Worm (Caenorhabditis elegans): ENCODE measurements around the gene F14D7.6.

The F14D7.6 gene

ce11 chrV:14352032-14352431, 50.8 kb downstream of the F14D7.6 start:
- TF ChIP-seq drap-1 (GFP tag; optimal IDR thresholded peaks at IDR 0.05) (peak; percentile 26), mls-2 (tag; optimal IDR thresholded peaks at IDR 0.05) (no peak)

DNA sequence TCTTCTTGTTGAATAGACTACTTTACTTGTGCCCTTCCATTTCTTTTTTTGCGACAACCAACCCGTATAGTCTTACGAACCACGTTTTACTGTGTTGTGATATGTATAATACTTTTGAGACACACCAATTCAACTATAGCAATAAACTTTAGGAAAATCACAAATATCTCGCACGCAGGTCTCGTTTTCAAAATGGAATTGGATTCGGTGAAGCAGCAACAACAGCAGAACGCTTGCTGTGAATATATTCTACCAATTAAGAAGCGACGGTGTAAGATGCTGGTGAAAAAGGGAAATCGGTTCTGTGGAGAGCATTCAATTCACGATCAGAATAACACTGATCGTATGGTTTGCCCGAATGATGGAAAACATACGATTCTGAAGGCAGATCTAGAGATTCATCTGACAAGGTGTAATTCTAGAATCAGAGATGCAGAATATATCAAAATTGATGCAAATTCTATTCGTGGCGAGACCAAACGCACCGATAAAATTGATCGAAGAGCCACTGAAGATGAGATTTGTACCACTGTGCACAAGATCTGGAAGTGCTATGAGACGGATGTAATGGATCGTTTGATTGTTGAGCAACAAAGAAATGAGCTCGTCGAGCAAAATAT, 53.2 kb downstream of the F14D7.6 start, which contains the start of gene Y49A3A.3:
TSS of gene Y49A3A.3 (plus strand) at position 153 of the 620 bp plus-strand sequence.
- TF ChIP-seq nhr-237 (tag; optimal IDR thresholded peaks at IDR 0.05) (no peak), mls-2 (tag; optimal IDR thresholded peaks at IDR 0.05) (no peak), flh-1 (GFP tag; optimal IDR thresholded peaks at IDR 0.05) (no peak), nhr-2 (tag; optimal IDR thresholded peaks at IDR 0.05) (no peak), tbx-8 (GFP tag; optimal IDR thresholded peaks at IDR 0.05) (no peak)

DNA sequence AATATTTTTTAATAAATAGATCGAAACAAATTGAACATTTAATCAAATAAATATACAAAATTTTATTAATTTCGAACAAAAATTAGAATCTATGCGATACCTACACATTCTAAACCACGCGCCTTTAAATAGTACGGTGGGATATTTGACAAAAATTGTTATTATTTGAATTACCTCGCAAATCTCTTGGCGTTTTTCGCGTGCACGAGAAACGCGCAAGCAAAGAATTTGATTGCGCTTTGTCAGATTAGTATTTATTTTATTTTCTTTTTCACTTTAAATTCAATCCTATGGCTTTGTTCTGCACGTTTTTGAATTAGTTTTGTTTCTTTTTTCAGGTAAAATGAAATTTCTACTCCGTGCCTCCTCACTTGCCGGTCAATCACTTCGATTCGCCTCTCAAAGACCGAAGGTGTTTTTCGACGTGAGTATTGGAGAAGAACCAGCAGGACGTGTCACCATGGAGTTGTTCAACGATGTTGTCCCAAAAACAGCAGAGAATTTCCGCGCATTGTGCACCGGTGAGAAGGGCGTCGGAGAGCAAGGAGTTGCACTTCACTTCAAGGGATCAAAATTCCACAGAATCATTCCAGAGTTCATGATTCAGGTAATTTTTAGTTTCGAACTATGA, 54.6 kb downstream of the F14D7.6 start, which contains the start of gene cyn-1:
TSS of gene cyn-1 (plus strand) at position 339 of the 631 bp plus-strand sequence.
- TF ChIP-seq blmp-1 (tag; optimal IDR thresholded peaks at IDR 0.05) (no peak), pha-4 (tag; optimal IDR thresholded peaks at IDR 0.05) (peak; percentile 77), sem-2 (GFP tag; optimal IDR thresholded peaks at IDR 0.05) (no peak), sptf-1 (tag; optimal IDR thresholded peaks at IDR 0.05) (peak; percentile 53), elt-3 (tag; optimal IDR thresholded peaks at IDR 0.05) (no peak), nhr-28 (tag; optimal IDR thresholded peaks at IDR 0.05) (no peak), mab-5 (tag; optimal IDR thresholded peaks at IDR 0.05) (no peak), ces-1 (GFP tag; optimal IDR thresholded peaks at IDR 0.05) (peak; percentile 80), flh-1 (GFP tag; optimal IDR thresholded peaks at IDR 0.05) (no peak), snpc-4 (tag; optimal IDR thresholded peaks at IDR 0.05) (no peak), ceh-39 (tag; optimal IDR thresholded peaks at IDR 0.05) (peak; percentile 25), drap-1 (GFP tag; optimal IDR thresholded peaks at IDR 0.05) (peak; percentile 12), ceh-83 (GFP tag; optimal IDR thresholded peaks at IDR 0.05) (no peak), nhr-237 (tag; optimal IDR thresholded peaks at IDR 0.05) (peak; percentile 72), bed-3 (GFP tag; optimal IDR thresholded peaks at IDR 0.05) (no peak), nhr-12 (tag; optimal IDR thresholded peaks at IDR 0.05) (no peak), zip-8 (tag; optimal IDR thresholded peaks at IDR 0.05) (no peak), unc-39 (tag; optimal IDR thresholded peaks at IDR 0.05) (no peak), elt-1 (tag; optimal IDR thresholded peaks at IDR 0.05; ENCODE audit: borderline replicate concordance, insufficient read depth) (no peak), ceh-43 (GFP tag; optimal IDR thresholded peaks at IDR 0.05) (no peak), M03D4.4 (tag; optimal IDR thresholded peaks at IDR 0.05) (no peak), nhr-76 (tag; optimal IDR thresholded peaks at IDR 0.05) (no peak), ham-2 (GFP tag; optimal IDR thresholded peaks at IDR 0.05) (no peak), hlh-1 (tag; optimal IDR thresholded peaks at IDR 0.05) (peak; percentile 23), cnd-1 (tag; optimal IDR thresholded peaks at IDR 0.05) (no peak), ztf-11 (tag; optimal IDR thresholded peaks at IDR 0.05) (no peak), lsy-2 (tag; optimal IDR thresholded peaks at IDR 0.05) (peak; percentile 79), mep-1 (tag; optimal IDR thresholded peaks at IDR 0.05) (peak; percentile 36), nhr-2 (tag; optimal IDR thresholded peaks at IDR 0.05) (no peak), unc-62 (GFP tag; optimal IDR thresholded peaks at IDR 0.05) (no peak), tbx-8 (GFP tag; optimal IDR thresholded peaks at IDR 0.05) (no peak), unc-120 (tag; optimal IDR thresholded peaks at IDR 0.05; ENCODE audit: poor library complexity, severe bottlenecking) (peak; percentile 7), mls-2 (tag; optimal IDR thresholded peaks at IDR 0.05) (no peak), lin-32 (GFP tag; optimal IDR thresholded peaks at IDR 0.05) (no peak), lin-13 (tag; optimal IDR thresholded peaks at IDR 0.05) (peak; percentile 74)
